Worm (Caenorhabditis elegans) whole organism, young adult: ENCODE data around the gene C50B8.4.
A peak's percentile ranks its signal among the peaks of the same experiment; 100 is the strongest.

ENCODE experiments used
- B0019.2 ChIP-seq: fragments of 200-800 bp; sonication (Bioruptor generic); conservative IDR thresholded peaks from 2 replicates; pipeline ENCODE4 v1.3.6; 2022; ENCODE audit warnings: missing genetic modification reagents, missing genetic modification characterization, missing compliant biosample characterization
- B0261.1 ChIP-seq: sonication (generic microtip); optimal IDR thresholded peaks from 2 replicates; lab custom pipeline; 2016; ENCODE audit warnings: mild to moderate bottlenecking, missing genetic modification characterization, moderate library complexity, missing compliant biosample characterization
- D2030.7 ChIP-seq: fragments of 200-800 bp; sonication (Bioruptor generic); IDR thresholded peaks from 2 replicates; pipeline ENCODE4 v1.3.6; 2022; ENCODE audit warnings: missing genetic modification reagents, missing genetic modification characterization, missing compliant biosample characterization
- F10E7.11 ChIP-seq: sonication (generic microtip); optimal IDR thresholded peaks from 2 replicates; lab custom pipeline; 2017; ENCODE audit warnings: mild to moderate bottlenecking, missing genetic modification characterization, moderate library complexity, missing compliant biosample characterization
- F22D6.2 ChIP-seq: sonication (generic microtip); optimal IDR thresholded peaks from 2 replicates; lab custom pipeline; 2016; ENCODE audit warnings: mild to moderate bottlenecking, missing genetic modification characterization, missing compliant biosample characterization
- F33H1.4 ChIP-seq: fragments of 200-800 bp; sonication (Bioruptor generic); IDR thresholded peaks from 2 replicates; pipeline ENCODE4 v1.3.6; 2022; ENCODE audit warnings: missing genetic modification reagents, missing genetic modification characterization, missing compliant biosample characterization
- F52B5.7 ChIP-seq: sonication (generic microtip); optimal IDR thresholded peaks from 2 replicates; lab custom pipeline; 2016; ENCODE audit warnings: mild to moderate bottlenecking, missing genetic modification characterization, missing compliant biosample characterization
- K11D2.4 ChIP-seq: fragments of 200-800 bp; sonication (Bioruptor generic); IDR thresholded peaks from 2 replicates; pipeline ENCODE4 v1.3.6; 2022; ENCODE audit warnings: missing genetic modification reagents, missing genetic modification characterization, missing compliant biosample characterization
- T26A5.8 ChIP-seq: sonication (generic microtip); optimal IDR thresholded peaks from 2 replicates; lab custom pipeline; 2016; ENCODE audit warnings: missing genetic modification characterization, missing compliant biosample characterization
- Y53G8AR.9 ChIP-seq: fragments of 200-800 bp; sonication (Bioruptor generic); conservative IDR thresholded peaks from 2 replicates; pipeline ENCODE4 v1.3.6; 2022; ENCODE audit warnings: missing genetic modification reagents, missing genetic modification characterization, missing compliant biosample characterization
- Y67H2A.10 ChIP-seq: fragments of 200-800 bp; sonication (Bioruptor generic); conservative IDR thresholded peaks from 2 replicates; pipeline ENCODE4 v1.3.6; 2022; ENCODE audit warnings: missing genetic modification reagents, missing genetic modification characterization, missing compliant biosample characterization
- ama-1 ChIP-seq, 3 experiments: fragments of 150-350 bp in 1 of 3; sonication (generic microtip) in 2 of 3; optimal IDR thresholded peaks; 2 replicates each; lab custom pipeline; 2014 to 2018; ENCODE audit warnings: missing biosample characterization in 2 of 3, missing genetic modification characterization in 2 of 3, missing genetic modification reagents in 2 of 3
- athp-1 ChIP-seq: sonication (generic microtip); optimal IDR thresholded peaks from 2 replicates; lab custom pipeline; 2017; ENCODE audit warnings: mild to moderate bottlenecking, missing genetic modification characterization, missing compliant biosample characterization
- attf-6 ChIP-seq: fragments of 200-800 bp; sonication (Bioruptor generic); IDR thresholded peaks from 2 replicates; pipeline ENCODE4 v1.3.6; 2022; ENCODE audit warnings: missing genetic modification reagents, missing genetic modification characterization, missing compliant biosample characterization
- cebp-1 ChIP-seq, 2 experiments: fragments of 200-800 bp in 1 of 2; sonication (Bioruptor generic) in 1 of 2; sonication (generic microtip) in 1 of 2; IDR thresholded peaks in 1 of 2; optimal IDR thresholded peaks in 1 of 2; 2 replicates each; pipeline versions ENCODE4 v1.3.6 to Lab custom; 2017 to 2022; ENCODE audit warnings: missing compliant biosample characterization in 2 of 2, missing genetic modification characterization in 2 of 2, mild to moderate bottlenecking in 1 of 2, missing genetic modification reagents in 1 of 2, moderate library complexity in 1 of 2
- ceh-100 ChIP-seq: fragments of 200-800 bp; sonication (Bioruptor generic); IDR thresholded peaks from 2 replicates; pipeline ENCODE4 v1.3.6; 2022; ENCODE audit warnings: missing genetic modification reagents, missing genetic modification characterization, missing compliant biosample characterization
- ceh-40 ChIP-seq: fragments of 200-800 bp; sonication (Bioruptor generic); IDR thresholded peaks from 2 replicates; pipeline ENCODE4 v1.3.6; 2022; ENCODE audit warnings: missing genetic modification characterization, missing compliant biosample characterization
- ceh-58 ChIP-seq: fragments of 200-800 bp; sonication (Bioruptor generic); IDR thresholded peaks from 2 replicates; pipeline ENCODE4 v1.3.6; 2022; ENCODE audit warnings: missing genetic modification characterization, missing compliant biosample characterization
- dox-1 ChIP-seq: fragments of 200-800 bp; sonication (Bioruptor generic); IDR thresholded peaks from 2 replicates; pipeline ENCODE4 v1.3.6; 2022; ENCODE audit warnings: missing genetic modification reagents, missing genetic modification characterization, missing compliant biosample characterization
- dpff-1 ChIP-seq: sonication (generic microtip); optimal IDR thresholded peaks from 2 replicates; lab custom pipeline; 2017; ENCODE audit warnings: mild to moderate bottlenecking, missing genetic modification characterization, missing compliant biosample characterization
- dpl-1 ChIP-seq: fragments of 150-350 bp; optimal IDR thresholded peaks from 2 replicates; lab custom pipeline; 2014; ENCODE audit warnings: missing biosample characterization, missing genetic modification reagents, missing genetic modification characterization
- ekl-4 ChIP-seq: fragments of 200-800 bp; sonication (Bioruptor generic); IDR thresholded peaks from 2 replicates; pipeline ENCODE4 v1.3.6; 2022; ENCODE audit warnings: missing genetic modification reagents, missing genetic modification characterization, missing compliant biosample characterization
- hrde-1 ChIP-seq: sonication (generic microtip); optimal IDR thresholded peaks from 2 replicates; lab custom pipeline; 2016; ENCODE audit warnings: missing genetic modification characterization, mild to moderate bottlenecking, missing compliant biosample characterization, moderate library complexity, missing genotype, missing genetic modification reagents, borderline replicate concordance
- let-526 ChIP-seq: fragments of 200-800 bp; sonication (Bioruptor generic); IDR thresholded peaks from 2 replicates; pipeline ENCODE4 v1.3.6; 2022; ENCODE audit warnings: missing genetic modification reagents, missing genetic modification characterization, missing compliant biosample characterization
- let-607 ChIP-seq, 2 experiments: fragments of 200-800 bp in 1 of 2; sonication (Bioruptor generic) in 1 of 2; sonication (generic microtip) in 1 of 2; optimal IDR thresholded peaks; 2 replicates each; lab custom pipeline; 2016 to 2018; ENCODE audit warnings: mild to moderate bottlenecking in 2 of 2, missing compliant biosample characterization in 2 of 2, missing genetic modification characterization in 2 of 2, moderate library complexity in 2 of 2, missing genotype in 1 of 2
- lin-26 ChIP-seq: fragments of 200-800 bp; sonication (Bioruptor generic); IDR thresholded peaks from 2 replicates; pipeline ENCODE4 v1.3.6; 2022; ENCODE audit warnings: missing genetic modification reagents, missing genetic modification characterization, missing compliant biosample characterization
- lin-35 ChIP-seq, 3 experiments: fragments of 150-350 bp in 2 of 3; sonication (generic microtip) in 1 of 3; optimal IDR thresholded peaks; 2 replicates each; lab custom pipeline; 2014 to 2018; ENCODE audit warnings: missing biosample characterization in 3 of 3, missing genetic modification characterization in 3 of 3, missing genetic modification reagents in 3 of 3
- lin-40 ChIP-seq: sonication (generic microtip); optimal IDR thresholded peaks from 2 replicates; lab custom pipeline; 2016; ENCODE audit warnings: missing genetic modification characterization, mild to moderate bottlenecking, missing compliant biosample characterization, missing genotype, missing genetic modification reagents
- lin-54 ChIP-seq: fragments of 200-800 bp; sonication (Bioruptor generic); optimal IDR thresholded peaks from 2 replicates; lab custom pipeline; 2018; ENCODE audit warnings: mild to moderate bottlenecking, missing genetic modification characterization, missing compliant biosample characterization
- lir-1 ChIP-seq: fragments of 200-800 bp; sonication (Bioruptor generic); conservative IDR thresholded peaks from 2 replicates; pipeline ENCODE4 v1.3.6; 2022; ENCODE audit warnings: missing genetic modification reagents, missing genetic modification characterization, missing compliant biosample characterization
- madf-10 ChIP-seq: sonication (generic microtip); optimal IDR thresholded peaks from 2 replicates; lab custom pipeline; 2016; ENCODE audit warnings: mild to moderate bottlenecking, missing genetic modification characterization, missing compliant biosample characterization
- madf-8 ChIP-seq: fragments of 200-800 bp; sonication (Bioruptor generic); conservative IDR thresholded peaks from 2 replicates; pipeline ENCODE4 v1.3.6; 2022; ENCODE audit warnings: missing genetic modification reagents, missing genetic modification characterization, missing compliant biosample characterization
- nfya-1 ChIP-seq: sonication (generic microtip); optimal IDR thresholded peaks from 2 replicates; lab custom pipeline; 2017; ENCODE audit warnings: antibody characterized with exemption, missing compliant biosample characterization, missing genetic modification characterization, borderline replicate concordance; ENCODE audit not compliant: insufficient read depth
- nhr-120 ChIP-seq: fragments of 200-800 bp; sonication (Bioruptor generic); IDR thresholded peaks from 2 replicates; pipeline ENCODE4 v1.3.6; 2022; ENCODE audit warnings: missing genetic modification characterization, missing compliant biosample characterization
- nhr-27 ChIP-seq: fragments of 200-800 bp; sonication (Bioruptor generic); optimal IDR thresholded peaks from 2 replicates; lab custom pipeline; 2018; ENCODE audit warnings: mild to moderate bottlenecking, missing genetic modification characterization, moderate library complexity, missing compliant biosample characterization
- pbrm-1 ChIP-seq: fragments of 200-800 bp; sonication (Bioruptor generic); IDR thresholded peaks from 2 replicates; pipeline ENCODE4 v1.3.6; 2022; ENCODE audit warnings: missing genetic modification reagents, missing genetic modification characterization, missing compliant biosample characterization
- rcor-1 ChIP-seq: fragments of 200-800 bp; sonication (Bioruptor generic); IDR thresholded peaks from 2 replicates; pipeline ENCODE4 v1.3.6; 2022; ENCODE audit warnings: missing genetic modification reagents, missing genetic modification characterization, missing compliant biosample characterization
- sptf-2 ChIP-seq: fragments of 200-800 bp; sonication (Bioruptor generic); optimal IDR thresholded peaks from 2 replicates; lab custom pipeline; 2018; ENCODE audit warnings: mild to moderate bottlenecking, missing genetic modification characterization, missing compliant biosample characterization
- unc-62 ChIP-seq: fragments of 150-350 bp; optimal IDR thresholded peaks from 2 replicates; lab custom pipeline; 2014; ENCODE audit warnings: missing biosample characterization, missing genetic modification reagents, missing genetic modification characterization
- xnd-1 ChIP-seq: sonication (generic microtip); optimal IDR thresholded peaks from 2 replicates; lab custom pipeline; 2016; ENCODE audit warnings: missing genotype, missing genetic modification reagents, missing genetic modification characterization, missing compliant biosample characterization
- zfh-2 ChIP-seq: fragments of 200-800 bp; sonication (Bioruptor generic); conservative IDR thresholded peaks from 2 replicates; pipeline ENCODE4 v1.3.6; 2022; ENCODE audit warnings: missing genetic modification reagents, missing genetic modification characterization, missing compliant biosample characterization
- ztf-22 ChIP-seq: fragments of 200-800 bp; sonication (Bioruptor generic); optimal IDR thresholded peaks from 2 replicates; lab custom pipeline; 2018; ENCODE audit warnings: mild to moderate bottlenecking, missing genetic modification characterization, moderate library complexity, missing compliant biosample characterization
- ztf-25 ChIP-seq: fragments of 200-800 bp; sonication (Bioruptor generic); IDR thresholded peaks from 2 replicates; pipeline ENCODE4 v1.3.6; 2022; ENCODE audit warnings: missing genetic modification reagents, missing genetic modification characterization, missing compliant biosample characterization
- ztf-26 ChIP-seq: sonication (generic microtip); optimal IDR thresholded peaks from 2 replicates; lab custom pipeline; 2017; ENCODE audit warnings: missing genetic modification characterization, missing compliant biosample characterization
- ztf-6 ChIP-seq: fragments of 200-800 bp; sonication (Bioruptor generic); IDR thresholded peaks from 2 replicates; pipeline ENCODE4 v1.3.6; 2022; ENCODE audit warnings: missing genetic modification reagents, missing genetic modification characterization, missing compliant biosample characterization

C50B8.4 gene

DNA sequence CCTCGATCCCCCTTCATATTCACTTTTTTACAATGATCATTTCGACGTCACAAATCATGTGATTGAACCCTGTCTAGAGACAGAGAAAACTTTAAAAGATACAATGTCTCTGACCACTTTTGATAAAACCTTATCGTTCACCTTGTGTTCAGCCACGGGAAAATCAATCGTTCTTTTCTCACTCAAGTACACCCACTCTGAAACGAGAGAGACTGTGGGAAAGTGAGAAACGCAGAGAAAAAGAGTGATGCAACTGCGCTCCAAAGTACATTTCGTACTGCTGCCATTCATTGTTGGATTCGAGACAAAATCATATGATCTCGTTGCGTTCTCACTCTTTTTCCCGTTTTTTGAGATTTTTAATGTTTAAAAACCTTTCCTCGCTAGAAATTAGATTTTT lies 6.6 kb upstream of the C50B8.4 start (continued):
- TF ChIP-seq lin-35 (GFP tag; optimal IDR thresholded peaks at IDR 0.05; lab: Kevin White, UChicago) (peak in 1 of 3 experiments; percentile 35), lin-40 (tag; lab: Kevin White, UChicago) (peak; percentile 91), nfya-1 (tag; lab: Kevin White, UChicago) (no peak), zfh-2 (no peak; the same call in 1 of the 2 replicates), let-526 (peak; percentile 71), unc-62 (GFP tag; lab: Kevin White, UChicago) (no peak), F33H1.4 (GFP tag; lab: Robert Waterston, UW) (peak; percentile 22; the same call in 1 of the 2 replicates), nhr-120 (GFP tag; lab: Robert Waterston, UW) (no peak), F10E7.11 (tag; lab: Kevin White, UChicago) (no peak)

DNA sequence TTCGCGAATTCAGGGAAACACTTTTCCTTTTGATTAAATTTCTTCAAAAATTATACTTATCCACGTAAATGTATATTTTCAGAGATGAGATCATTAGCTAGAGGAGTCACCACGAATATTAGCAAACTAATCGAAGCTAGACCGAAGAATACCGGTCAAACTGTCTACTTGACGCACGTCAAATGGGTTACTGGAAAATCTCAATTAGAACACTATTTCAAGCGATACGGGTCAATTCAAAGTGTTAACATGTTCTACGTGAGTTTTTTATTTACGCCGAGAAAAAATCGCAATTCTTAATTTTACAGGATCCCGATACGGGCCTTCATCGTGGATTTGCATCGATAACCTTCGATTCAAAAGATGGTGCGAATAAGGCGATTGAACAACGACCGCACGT lies 6.0 kb upstream of the C50B8.4 start, which contains the start of gene slrp-1:
TSS of gene slrp-1 (plus strand) at position 83 of the 400 bp plus-strand sequence.
- no peak for TF ChIP-seq D2030.7 (GFP tag; lab: Robert Waterston, UW)
- no peak for TF ChIP-seq pbrm-1 (GFP tag; lab: Robert Waterston, UW)
- TF ChIP-seq B0261.1 (tag; lab: Kevin White, UChicago) = no peak
- TF ChIP-seq ceh-58 = no peak
- no peak for TF ChIP-seq let-607 (tag; optimal IDR thresholded peaks at IDR 0.05; lab: Kevin White, UChicago)
- TF ChIP-seq Y53G8AR.9 (GFP tag; lab: Robert Waterston, UW) = no peak
- 0 out of 2 replicates have a peak, but pooled peaks have one; percentile 15 for TF ChIP-seq lir-1 (GFP tag; lab: Robert Waterston, UW)
- TF ChIP-seq madf-10 (tag; lab: Kevin White, UChicago) = no peak
- no peak for TF ChIP-seq sptf-2 (GFP tag; lab: Kevin White, UChicago)
- no peak for TF ChIP-seq lin-54
- TF ChIP-seq unc-62 (GFP tag; lab: Kevin White, UChicago) = no peak
- TF ChIP-seq B0019.2 = no peak
- no peak for TF ChIP-seq ceh-100 (GFP tag; lab: Robert Waterston, UW)
- TF ChIP-seq ekl-4 (GFP tag; lab: Robert Waterston, UW) = 0 out of 2 replicates have a peak, but pooled peaks have one; percentile 21
- TF ChIP-seq T26A5.8 (tag; lab: Kevin White, UChicago) = no peak
- peak; percentile 16; the same call in 1 of the 2 replicates for TF ChIP-seq dox-1 (GFP tag; lab: Robert Waterston, UW)
- TF ChIP-seq ztf-22 (GFP tag; lab: Kevin White, UChicago) = no peak
- TF ChIP-seq dpl-1 (GFP tag; lab: Kevin White, UChicago) = no peak
- no peak for TF ChIP-seq lin-26 (GFP tag; lab: Robert Waterston, UW)
- no peak for TF ChIP-seq lin-40 (tag; lab: Kevin White, UChicago)
- no peak for TF ChIP-seq ceh-40 (GFP tag; lab: Robert Waterston, UW)
- no peak for TF ChIP-seq ztf-6
- no peak for TF ChIP-seq ztf-26 (tag; lab: Kevin White, UChicago)

DNA sequence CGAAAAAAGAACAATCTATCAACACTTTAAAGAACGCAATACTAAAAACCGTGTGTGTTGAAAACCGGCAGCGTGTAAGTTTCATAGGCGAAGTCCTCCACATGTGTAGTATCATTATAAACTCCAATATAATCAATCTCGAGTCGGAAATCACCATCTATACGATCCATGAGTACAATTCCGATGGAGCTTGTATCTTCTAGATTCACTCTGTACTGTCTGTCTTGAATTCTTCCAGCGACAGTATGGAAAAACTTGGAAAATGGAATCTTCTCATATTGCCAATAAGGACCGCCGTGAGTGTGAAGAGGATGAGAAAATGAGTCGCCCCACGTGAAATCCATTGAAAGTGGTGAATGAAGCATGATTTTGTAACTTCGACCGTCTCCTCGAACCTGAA lies 4.8 kb upstream of the C50B8.4 start:
- TF ChIP-seq ceh-40 (GFP tag; lab: Robert Waterston, UW) = no peak
- peak; percentile 75 for TF ChIP-seq ekl-4 (GFP tag; lab: Robert Waterston, UW)
- no peak for TF ChIP-seq nhr-27
- TF ChIP-seq athp-1 (tag; lab: Kevin White, UChicago) = peak; percentile 19
- no peak for TF ChIP-seq ztf-25 (GFP tag; lab: Robert Waterston, UW)
- TF ChIP-seq cebp-1 (GFP tag; IDR thresholded peaks at IDR 0.05; lab: Robert Waterston, UW) = no peak
- peak; percentile 47 for TF ChIP-seq cebp-1 (tag; optimal IDR thresholded peaks at IDR 0.05; lab: Kevin White, UChicago)
- TF ChIP-seq hrde-1 = peak; percentile 0
- no peak for TF ChIP-seq Y67H2A.10
- no peak for TF ChIP-seq dox-1 (GFP tag; lab: Robert Waterston, UW)
- peak; percentile 50; the same call in 1 of the 2 replicates for TF ChIP-seq K11D2.4 (GFP tag; lab: Robert Waterston, UW)
- TF ChIP-seq F22D6.2 (tag; lab: Kevin White, UChicago) = no peak
- no peak for TF ChIP-seq madf-8
- TF ChIP-seq xnd-1 (tag; lab: Kevin White, UChicago) = no peak
- TF ChIP-seq rcor-1 = no peak
- peak; percentile 67 for TF ChIP-seq dpff-1 (tag; lab: Kevin White, UChicago)
- TF ChIP-seq F52B5.7 (tag; lab: Kevin White, UChicago) = peak; percentile 76
- peak; percentile 66 for TF ChIP-seq ama-1 (optimal IDR thresholded peaks at IDR 0.05; lab: Kevin White, UChicago)
- no peak for TF ChIP-seq ama-1 (GFP tag; optimal IDR thresholded peaks at IDR 0.05; lab: Kevin White, UChicago)
- 0 out of 2 replicates have a peak, but pooled peaks have one; percentile 39 for TF ChIP-seq attf-6 (GFP tag; lab: Robert Waterston, UW)
